Worm (Caenorhabditis elegans) whole organism, L4 larva: ENCODE results near the gene ipla-7.

Source experiments
- ZK337.2 ChIP-seq: fragments of 200-800 bp; sonication (Bioruptor generic); IDR thresholded peaks from 2 replicates; pipeline ENCODE4 v1.3.6; 2022; ENCODE audit warnings: missing genetic modification reagents, missing genetic modification characterization, missing compliant biosample characterization
- daf-12 ChIP-seq: fragments of 150-350 bp; optimal IDR thresholded peaks from 2 replicates; lab custom pipeline; 2014; ENCODE audit warnings: missing biosample characterization, missing genetic modification reagents, missing genetic modification characterization
- dve-1 ChIP-seq: sonication (generic microtip); optimal IDR thresholded peaks from 2 replicates; lab custom pipeline; 2017; ENCODE audit warnings: antibody characterized with exemption, mild to moderate bottlenecking, missing genetic modification characterization, missing compliant biosample characterization; ENCODE audit not compliant: insufficient read depth
- hlh-30 ChIP-seq: sonication (generic microtip); optimal IDR thresholded peaks from 2 replicates; lab custom pipeline; 2017; ENCODE audit warnings: antibody characterized with exemption, mild to moderate bottlenecking, missing genetic modification characterization, missing compliant biosample characterization; ENCODE audit not compliant: insufficient read depth
- mep-1 ChIP-seq: fragments of 150-350 bp; sonication (generic microtip); optimal IDR thresholded peaks from 3 replicates; lab custom pipeline; 2014; ENCODE audit warnings: missing biosample characterization, missing genetic modification characterization
- nhr-102 ChIP-seq: sonication (generic microtip); optimal IDR thresholded peaks from 2 replicates; lab custom pipeline; 2016; ENCODE audit warnings: mild to moderate bottlenecking, missing genetic modification characterization, moderate library complexity, missing compliant biosample characterization
- nhr-11 ChIP-seq: fragments of 150-350 bp; optimal IDR thresholded peaks from 2 replicates; lab custom pipeline; 2014; ENCODE audit warnings: missing biosample characterization, missing genetic modification characterization
- nhr-28 ChIP-seq: fragments of 150-350 bp; optimal IDR thresholded peaks from 2 replicates; lab custom pipeline; 2014; ENCODE audit warnings: missing biosample characterization, missing genetic modification characterization
- php-3 ChIP-seq: fragments of 200-800 bp; sonication (Bioruptor generic); IDR thresholded peaks from 2 replicates; pipeline ENCODE4 v1.3.6; 2022; ENCODE audit warnings: missing genetic modification reagents, missing genetic modification characterization, missing compliant biosample characterization
- unc-62 ChIP-seq, 3 experiments: fragments of 150-350 bp in 1 of 3; sonication (generic microtip); optimal IDR thresholded peaks in 2 of 3; peaks in 1 of 3; 1 replicate in 1 of 3; 2 replicates in 2 of 3; lab custom pipeline; 2014 to 2017; ENCODE audit warnings: missing biosample characterization in 3 of 3, missing genetic modification characterization in 3 of 3, missing genetic modification reagents in 3 of 3, missing genotype in 1 of 3
- zip-2 ChIP-seq: fragments of 150-350 bp; optimal IDR thresholded peaks from 2 replicates; lab custom pipeline; 2014; ENCODE audit warnings: missing biosample characterization, missing genetic modification characterization
- ztf-11 ChIP-seq: fragments of 150-350 bp; optimal IDR thresholded peaks from 2 replicates; lab custom pipeline; 2014; ENCODE audit warnings: missing biosample characterization, missing genetic modification characterization

- TF ChIP-seq ZK337.2 (no peak), php-3 (no peak), mep-1 (tag; lab: Kevin White, UChicago) (no peak), zip-2 (tag; lab: Kevin White, UChicago) (no peak), hlh-30 (no peak), nhr-102 (tag; lab: Kevin White, UChicago) (no peak), dve-1 (tag; lab: Kevin White, UChicago) (no peak), ztf-11 (tag; lab: Kevin White, UChicago) (no peak), unc-62 (GFP tag; optimal IDR thresholded peaks at IDR 0.05 in 1 of 2; lab: Kevin White, UChicago) (no peak), unc-62 (tag; optimal IDR thresholded peaks at IDR 0.05; lab: Kevin White, UChicago) (no peak), nhr-11 (no peak), nhr-28 (no peak), daf-12 (tag; lab: Kevin White, UChicago) (no peak)
Measured at ce11 chrIV:10027566-10027965, 35.1 kb downstream of the ipla-7 start, which contains the start of gene gipc-2.
